Worm (Caenorhabditis elegans) whole organism, L4 larva: ENCODE measurements around the gene R04B5.6.

Source experiments
- F49E8.2 ChIP-seq: sonication (generic microtip); optimal IDR thresholded peaks from 2 replicates; lab custom pipeline; 2016; ENCODE audit warnings: missing compliant biosample characterization, mild to moderate bottlenecking, missing genetic modification characterization, borderline replicate concordance
- R02D3.7 ChIP-seq: fragments of 150-350 bp; sonication (generic microtip); optimal IDR thresholded peaks from 3 replicates; lab custom pipeline; 2014; ENCODE audit warnings: missing biosample characterization, missing genetic modification characterization
- Y48G9A.11 ChIP-seq: fragments of 200-800 bp; sonication (Bioruptor generic); IDR thresholded peaks from 2 replicates; pipeline ENCODE4 v1.3.6; 2022; ENCODE audit warnings: missing genetic modification reagents, missing genetic modification characterization, missing compliant biosample characterization
- Y5F2A.4 ChIP-seq: fragments of 200-800 bp; sonication (Bioruptor generic); optimal IDR thresholded peaks from 2 replicates; lab custom pipeline; 2018; ENCODE audit warnings: mild to moderate bottlenecking, missing genetic modification characterization, missing compliant biosample characterization
- ZK546.5 ChIP-seq, 2 experiments: sonication (generic microtip); optimal IDR thresholded peaks; 2 replicates each; lab custom pipeline; 2017; ENCODE audit warnings: missing biosample characterization in 2 of 2, missing genetic modification characterization in 2 of 2
- aha-1 ChIP-seq: fragments of 150-350 bp; peaks from one replicate; lab custom pipeline; 2014; ENCODE audit warnings: missing biosample characterization, missing genetic modification characterization
- aly-2 ChIP-seq: sonication (generic microtip); optimal IDR thresholded peaks from 2 replicates; lab custom pipeline; 2018; ENCODE audit warnings: missing biosample characterization, missing genetic modification characterization
- ceh-20 ChIP-seq: fragments of 200-800 bp; sonication (Bioruptor generic); IDR thresholded peaks from 2 replicates; pipeline ENCODE4 v1.3.6; 2022; ENCODE audit warnings: missing genetic modification reagents, missing genetic modification characterization, missing compliant biosample characterization
- ceh-32 ChIP-seq: sonication (generic microtip); optimal IDR thresholded peaks from 2 replicates; lab custom pipeline; 2016; ENCODE audit warnings: mild to moderate bottlenecking, missing genetic modification characterization, missing compliant biosample characterization; ENCODE audit not compliant: poor library complexity
- ces-1 ChIP-seq: fragments of 150-350 bp; sonication (generic microtip); optimal IDR thresholded peaks from 4 replicates; lab custom pipeline; 2014; ENCODE audit warnings: missing biosample characterization, missing genetic modification reagents, missing genetic modification characterization
- ctbp-1 ChIP-seq: fragments of 200-800 bp; sonication (Bioruptor generic); IDR thresholded peaks from 2 replicates; pipeline ENCODE4 v1.3.6; 2022; ENCODE audit warnings: missing genetic modification reagents, missing genetic modification characterization, missing compliant biosample characterization
- daf-12 ChIP-seq: fragments of 150-350 bp; optimal IDR thresholded peaks from 2 replicates; lab custom pipeline; 2014; ENCODE audit warnings: missing biosample characterization, missing genetic modification reagents, missing genetic modification characterization
- daf-16 ChIP-seq, 3 experiments: sonication (generic microtip); optimal IDR thresholded peaks; 2 replicates each; lab custom pipeline; 2016 to 2017; ENCODE audit warnings: missing genetic modification characterization in 3 of 3, missing genetic modification reagents in 3 of 3, mild to moderate bottlenecking in 2 of 3, missing compliant biosample characterization in 2 of 3, missing biosample characterization in 1 of 3, moderate library complexity in 1 of 3
- dmd-6 ChIP-seq: fragments of 200-800 bp; sonication (Bioruptor generic); IDR thresholded peaks from 2 replicates; pipeline ENCODE4 v1.3.6; 2022; ENCODE audit warnings: missing genetic modification reagents, missing genetic modification characterization, missing compliant biosample characterization
- dmd-9 ChIP-seq: fragments of 200-800 bp; sonication (Bioruptor generic); IDR thresholded peaks from 2 replicates; pipeline ENCODE4 v1.3.6; 2022; ENCODE audit warnings: missing genetic modification reagents, missing genetic modification characterization, missing compliant biosample characterization
- egl-43 ChIP-seq: fragments of 200-800 bp; sonication (Bioruptor generic); IDR thresholded peaks from 2 replicates; pipeline ENCODE4 v1.3.6; 2022; ENCODE audit warnings: missing genetic modification reagents, missing genetic modification characterization, missing compliant biosample characterization
- fos-1 ChIP-seq: fragments of 150-350 bp; optimal IDR thresholded peaks from 2 replicates; lab custom pipeline; 2014; ENCODE audit warnings: missing biosample characterization, missing genetic modification characterization
- hmg-1.1 ChIP-seq: fragments of 200-800 bp; sonication (Bioruptor generic); IDR thresholded peaks from 2 replicates; pipeline ENCODE4 v1.3.6; 2022; ENCODE audit warnings: missing genetic modification reagents, missing genetic modification characterization, missing compliant biosample characterization
- lin-13 ChIP-seq: fragments of 150-350 bp; optimal IDR thresholded peaks from 2 replicates; lab custom pipeline; 2014; ENCODE audit warnings: missing biosample characterization, missing genetic modification reagents, missing genetic modification characterization
- lin-15B ChIP-seq: fragments of 150-350 bp; sonication (generic microtip); optimal IDR thresholded peaks from 3 replicates; lab custom pipeline; 2014; ENCODE audit warnings: missing biosample characterization, missing genetic modification characterization
- lin-38 ChIP-seq: fragments of 200-800 bp; sonication (Bioruptor generic); IDR thresholded peaks from 2 replicates; pipeline ENCODE4 v1.3.6; 2022; ENCODE audit warnings: missing genetic modification reagents, missing genetic modification characterization, missing compliant biosample characterization
- madf-9 ChIP-seq: fragments of 200-800 bp; sonication (Bioruptor generic); conservative IDR thresholded peaks from 2 replicates; pipeline ENCODE4 v1.3.6; 2022; ENCODE audit warnings: missing genetic modification reagents, missing genetic modification characterization, missing compliant biosample characterization
- mes-2 ChIP-seq: sonication (generic microtip); optimal IDR thresholded peaks from 2 replicates; lab custom pipeline; 2016; ENCODE audit warnings: missing genotype, mild to moderate bottlenecking, missing genetic modification characterization, missing compliant biosample characterization; ENCODE audit not compliant: poor library complexity, severe bottlenecking
- mxl-2 ChIP-seq: fragments of 200-800 bp; sonication (Bioruptor generic); conservative IDR thresholded peaks from 2 replicates; pipeline ENCODE4 v1.3.6; 2022; ENCODE audit warnings: missing genetic modification reagents, missing genetic modification characterization, missing compliant biosample characterization
- mxl-3 ChIP-seq: fragments of 200-800 bp; sonication (Bioruptor generic); optimal IDR thresholded peaks from 2 replicates; lab custom pipeline; 2018; ENCODE audit warnings: mild to moderate bottlenecking, missing genetic modification characterization, missing compliant biosample characterization
- nhr-111 ChIP-seq: fragments of 200-800 bp; sonication (Bioruptor generic); optimal IDR thresholded peaks from 2 replicates; lab custom pipeline; 2018; ENCODE audit warnings: mild to moderate bottlenecking, missing genetic modification characterization, missing compliant biosample characterization
- nhr-28 ChIP-seq: fragments of 150-350 bp; optimal IDR thresholded peaks from 2 replicates; lab custom pipeline; 2014; ENCODE audit warnings: missing biosample characterization, missing genetic modification characterization
- nhr-41 ChIP-seq: fragments of 200-800 bp; sonication (Bioruptor generic); IDR thresholded peaks from 2 replicates; pipeline ENCODE4 v1.3.6; 2022; ENCODE audit warnings: missing genetic modification reagents, missing genetic modification characterization, missing compliant biosample characterization
- nhr-42 ChIP-seq: fragments of 200-800 bp; sonication (Bioruptor generic); IDR thresholded peaks from 2 replicates; pipeline ENCODE4 v1.3.6; 2022; ENCODE audit warnings: missing genetic modification characterization, missing compliant biosample characterization
- nhr-48 ChIP-seq: sonication (generic microtip); optimal IDR thresholded peaks from 2 replicates; lab custom pipeline; 2016; ENCODE audit warnings: mild to moderate bottlenecking, missing genetic modification characterization, missing compliant biosample characterization
- nhr-6 ChIP-seq: fragments of 150-350 bp; optimal IDR thresholded peaks from 2 replicates; lab custom pipeline; 2014; ENCODE audit warnings: missing biosample characterization, missing genetic modification characterization
- php-3 ChIP-seq: fragments of 200-800 bp; sonication (Bioruptor generic); IDR thresholded peaks from 2 replicates; pipeline ENCODE4 v1.3.6; 2022; ENCODE audit warnings: missing genetic modification reagents, missing genetic modification characterization, missing compliant biosample characterization
- pqm-1 ChIP-seq: sonication (generic microtip); optimal IDR thresholded peaks from 2 replicates; lab custom pipeline; 2017; ENCODE audit warnings: missing biosample characterization, missing genetic modification characterization
- rbr-2 ChIP-seq: sonication (generic microtip); optimal IDR thresholded peaks from 2 replicates; lab custom pipeline; 2016; ENCODE audit warnings: missing genotype, missing genetic modification characterization, missing compliant biosample characterization
- set-16 ChIP-seq: fragments of 200-800 bp; sonication (Bioruptor generic); IDR thresholded peaks from 2 replicates; pipeline ENCODE4 v1.3.6; 2022; ENCODE audit warnings: missing genetic modification reagents, missing genetic modification characterization, missing compliant biosample characterization
- snpc-1.2 ChIP-seq: fragments of 200-800 bp; sonication (Bioruptor generic); IDR thresholded peaks from 2 replicates; pipeline ENCODE4 v1.3.6; 2022; ENCODE audit warnings: missing genetic modification reagents, missing genetic modification characterization, missing compliant biosample characterization
- unc-130 ChIP-seq: sonication (generic microtip); optimal IDR thresholded peaks from 2 replicates; lab custom pipeline; 2016; ENCODE audit warnings: missing genetic modification reagents, missing genetic modification characterization, missing compliant biosample characterization
- unc-39 ChIP-seq: sonication (generic microtip); optimal IDR thresholded peaks from 2 replicates; lab custom pipeline; 2017; ENCODE audit warnings: missing biosample characterization, missing genetic modification characterization
- unc-62 ChIP-seq, 3 experiments: fragments of 150-350 bp in 1 of 3; sonication (generic microtip); optimal IDR thresholded peaks in 2 of 3; peaks in 1 of 3; 1 replicate in 1 of 3; 2 replicates in 2 of 3; lab custom pipeline; 2014 to 2017; ENCODE audit warnings: missing biosample characterization in 3 of 3, missing genetic modification characterization in 3 of 3, missing genetic modification reagents in 3 of 3, missing genotype in 1 of 3
- zag-1 ChIP-seq: fragments of 150-350 bp; optimal IDR thresholded peaks from 2 replicates; lab custom pipeline; 2014; ENCODE audit warnings: missing biosample characterization, missing genetic modification characterization
- zfp-2 ChIP-seq: sonication (generic microtip); optimal IDR thresholded peaks from 2 replicates; lab custom pipeline; 2016; ENCODE audit warnings: mild to moderate bottlenecking, missing genetic modification characterization, missing compliant biosample characterization

Gene R04B5.6

ce11 chrV:10122670-10123069 lies 37.7 kb downstream of the R04B5.6 start, which contains the start of gene srxa-19:
Gene srxa-19, minus strand, starts transcription at chrV:10122770.
- no peak for TF ChIP-seq ces-1 (GFP tag; lab: Kevin White, UChicago)
- no peak for TF ChIP-seq aly-2 (tag; lab: Kevin White, UChicago)
- TF ChIP-seq F49E8.2 (tag; lab: Kevin White, UChicago) = no peak
- TF ChIP-seq nhr-111 = no peak
- TF ChIP-seq Y5F2A.4 (GFP tag; lab: Kevin White, UChicago) = no peak
- no peak for TF ChIP-seq ctbp-1
- TF ChIP-seq set-16 (GFP tag; lab: Robert Waterston, UW) = no peak
- TF ChIP-seq dmd-6 (GFP tag; lab: Robert Waterston, UW) = no peak
- TF ChIP-seq mxl-3 (GFP tag; lab: Kevin White, UChicago) = no peak
- no peak for TF ChIP-seq unc-130 (GFP tag; lab: Kevin White, UChicago)
- no peak for TF ChIP-seq egl-43 (GFP tag; lab: Robert Waterston, UW)
- no peak for TF ChIP-seq nhr-41 (GFP tag; lab: Robert Waterston, UW)
- no peak for TF ChIP-seq php-3
- TF ChIP-seq, all 104 proteins: peak for 0

- TF ChIP-seq rbr-2 (tag; lab: Kevin White, UChicago) (no peak), set-16 (GFP tag; lab: Robert Waterston, UW) (no peak), nhr-41 (GFP tag; lab: Robert Waterston, UW) (no peak), lin-38 (no peak), R02D3.7 (no peak), nhr-111 (no peak), ceh-32 (tag; lab: Kevin White, UChicago) (no peak)
Observed at ce11 chrV:10123324-10123723, 38.4 kb downstream of the R04B5.6 start, which contains the start of gene C08B6.6. Gene C08B6.6, plus strand, starts transcription at chrV:10123624.

ce11 chrV:10124799-10125548 lies 40.0 kb downstream of the R04B5.6 start, which contains the start of gene C08B6.10:
Gene C08B6.10, plus strand, starts transcription at chrV:10125498.
- no peak for TF ChIP-seq lin-13
- no peak for TF ChIP-seq Y5F2A.4 (GFP tag; lab: Kevin White, UChicago)
- no peak for TF ChIP-seq ceh-20 (GFP tag; lab: Robert Waterston, UW)
- no peak for TF ChIP-seq daf-16 (GFP tag; optimal IDR thresholded peaks at IDR 0.05; lab: Kevin White, UChicago)
- peak; percentile 69 for TF ChIP-seq daf-16 (tag; optimal IDR thresholded peaks at IDR 0.05; lab: Kevin White, UChicago)
- TF ChIP-seq unc-62 (GFP tag; optimal IDR thresholded peaks at IDR 0.05 in 1 of 2; lab: Kevin White, UChicago) = peak in 1 of 2 experiments; percentile 83
- no peak for TF ChIP-seq unc-62 (tag; optimal IDR thresholded peaks at IDR 0.05; lab: Kevin White, UChicago)
- no peak for TF ChIP-seq mxl-2 (GFP tag; lab: Robert Waterston, UW)
- TF ChIP-seq pqm-1 (tag; lab: Kevin White, UChicago) = peak; percentile 19
- TF ChIP-seq zfp-2 (tag; lab: Kevin White, UChicago) = no peak
- TF ChIP-seq nhr-28 = peak; percentile 21

ce11 chrV:10130195-10130594 lies 45.2 kb downstream of the R04B5.6 start, which contains the start of gene aos-1:
Gene aos-1, minus strand, starts transcription at chrV:10130295.
- TF ChIP-seq snpc-1.2 (GFP tag; lab: Robert Waterston, UW) (no peak), unc-62 (GFP tag; optimal IDR thresholded peaks at IDR 0.05 in 1 of 2; lab: Kevin White, UChicago) (no peak), unc-62 (tag; optimal IDR thresholded peaks at IDR 0.05; lab: Kevin White, UChicago) (no peak), madf-9 (GFP tag; lab: Robert Waterston, UW) (no peak), aha-1 (tag; lab: Kevin White, UChicago) (no peak), ZK546.5 (tag; optimal IDR thresholded peaks at IDR 0.05; lab: Kevin White, UChicago) (no peak), unc-39 (no peak), nhr-42 (GFP tag; lab: Robert Waterston, UW) (no peak), fos-1 (tag; lab: Kevin White, UChicago) (no peak), nhr-6 (no peak), lin-15B (tag; lab: Kevin White, UChicago) (no peak), zag-1 (tag; lab: Kevin White, UChicago) (no peak), ceh-20 (GFP tag; lab: Robert Waterston, UW) (no peak), daf-12 (no peak), Y48G9A.11 (GFP tag; lab: Robert Waterston, UW) (no peak), nhr-48 (tag; lab: Kevin White, UChicago) (no peak), unc-130 (GFP tag; lab: Kevin White, UChicago) (no peak), dmd-9 (GFP tag; lab: Robert Waterston, UW) (no peak), mxl-2 (GFP tag; lab: Robert Waterston, UW) (no peak), hmg-1.1 (GFP tag; lab: Robert Waterston, UW) (no peak), mes-2 (tag; lab: Kevin White, UChicago) (no peak)
